Fruit fly (Drosophila melanogaster): ENCODE measurements around the gene Ir94c.

Ir94c gene

dm6 chr3R:22121220-22121619, 2.0 kb upstream of the Ir94c start (continued):
- TF ChIP-seq lab (GFP tag; optimal IDR thresholded peaks at IDR 0.05) (peak; percentile 61), dmrt99B (tag; optimal IDR thresholded peaks at IDR 0.05) (peak; percentile 70), Xbp1 (GFP tag; optimal IDR thresholded peaks at IDR 0.05) (peak; percentile 37), CG9817 (tag; optimal IDR thresholded peaks at IDR 0.05) (peak; percentile 82), org-1 (GFP tag; optimal IDR thresholded peaks at IDR 0.05) (peak; percentile 16), CG8944 (GFP tag; optimal IDR thresholded peaks at IDR 0.05) (no peak), nerfin-1 (tag; optimal IDR thresholded peaks at IDR 0.05) (no peak), HHEX (GFP tag; optimal IDR thresholded peaks at IDR 0.05) (peak; percentile 59), CG10959 (GFP tag; IDR thresholded peaks at IDR 0.05) (no peak), amos (GFP tag; IDR thresholded peaks at IDR 0.05; ENCODE audit: partially characterized antibody) (no peak), z (GFP tag; IDR thresholded peaks at IDR 0.05) (no peak), CG5180 (GFP tag; optimal IDR thresholded peaks at IDR 0.05) (peak; percentile 29), CG9215 (GFP tag; IDR thresholded peaks at IDR 0.05) (peak; percentile 68), Hr51 (GFP tag; optimal IDR thresholded peaks at IDR 0.05) (peak in 1 of 2 experiments; percentile 75), cg (GFP tag; optimal IDR thresholded peaks at IDR 0.05) (no peak), CG2889 (GFP tag; IDR thresholded peaks at IDR 0.05) (no peak), ken (GFP tag; IDR thresholded peaks at IDR 0.05) (peak; percentile 58; the same call in 1 of the 3 replicates), CG8281 (tag; optimal IDR thresholded peaks at IDR 0.05) (peak; percentile 21), lola (GFP tag; optimal IDR thresholded peaks at IDR 0.05) (no peak), Dip2 (GFP tag; IDR thresholded peaks at IDR 0.05) (no peak), GATAe (GFP tag; conservative IDR thresholded peaks at IDR 0.05) (no peak), nerfin-2 (GFP tag; IDR thresholded peaks at IDR 0.05; ENCODE audit: partially characterized antibody) (no peak), Six4 (GFP tag; optimal IDR thresholded peaks at IDR 0.05) (peak; percentile 26), CG14441 (GFP tag; IDR thresholded peaks at IDR 0.05) (peak; percentile 66), D (optimal IDR thresholded peaks at IDR 0.05) (no peak), D (GFP tag; optimal IDR thresholded peaks at IDR 0.05) (no peak), Atf6 (GFP tag; IDR thresholded peaks at IDR 0.05) (peak; percentile 81; the same call in 1 of the 2 replicates), Stat92E (GFP tag; optimal IDR thresholded peaks at IDR 0.05) (no peak), Nf-YC (tag; optimal IDR thresholded peaks at IDR 0.05) (no peak), ase (GFP tag; IDR thresholded peaks at IDR 0.05) (no peak; the same call in 1 of the 3 replicates), CG3726 (GFP tag; IDR thresholded peaks at IDR 0.05) (no peak), bigmax (GFP tag; optimal IDR thresholded peaks at IDR 0.05) (no peak), Fer1 (GFP tag; optimal IDR thresholded peaks at IDR 0.05) (no peak), Mes4 (GFP tag; optimal IDR thresholded peaks at IDR 0.05) (no peak), mirr (GFP tag; optimal IDR thresholded peaks at IDR 0.05) (peak; percentile 12), Elba2 (GFP tag; optimal IDR thresholded peaks at IDR 0.05) (no peak), ATbp (GFP tag; optimal IDR thresholded peaks at IDR 0.05) (no peak), Nf-YB (GFP tag; optimal IDR thresholded peaks at IDR 0.05) (no peak), hkb (optimal IDR thresholded peaks at IDR 0.05) (no peak), hkb (GFP tag; IDR thresholded peaks at IDR 0.05) (peak; percentile 44; the same call in 1 of the 2 replicates), bab2 (GFP tag; optimal IDR thresholded peaks at IDR 0.05) (peak; percentile 54), ERR (GFP tag; optimal IDR thresholded peaks at IDR 0.05) (no peak), CG17328 (GFP tag; IDR thresholded peaks at IDR 0.05) (peak; percentile 64), sim (GFP tag; IDR thresholded peaks at IDR 0.05) (no peak), Meics (GFP tag; optimal IDR thresholded peaks at IDR 0.05) (peak; percentile 86), klu (GFP tag; IDR thresholded peaks at IDR 0.05) (peak; percentile 37; the same call in 1 of the 2 replicates), fd64A (GFP tag; optimal IDR thresholded peaks at IDR 0.05) (no peak), CG9797 (GFP tag; optimal IDR thresholded peaks at IDR 0.05) (no peak), pho (GFP tag; optimal IDR thresholded peaks at IDR 0.05) (peak; percentile 11), CG4282 (GFP tag; optimal IDR thresholded peaks at IDR 0.05) (no peak), pzg (GFP tag; optimal IDR thresholded peaks at IDR 0.05) (no peak)

All from whole organism, embryonic.